Fruit fly (Drosophila melanogaster): Measurements from ENCODE around the gene CG13073.
A peak's percentile ranks its signal among the peaks of the same experiment; 100 is the strongest.

The CG13073 gene

dm6 chr3L:16203236-16203635 lies 13.9 kb downstream of the CG13073 start (continued):
- TF ChIP-seq CG3065 (GFP tag; optimal IDR thresholded peaks at IDR 0.05) = peak; percentile 3
- no peak for TF ChIP-seq CG2199 (GFP tag; IDR thresholded peaks at IDR 0.05)
- no peak; the same call in 1 of the 2 replicates for TF ChIP-seq GATAe (GFP tag; conservative IDR thresholded peaks at IDR 0.05)
- TF ChIP-seq ac (GFP tag; optimal IDR thresholded peaks at IDR 0.05) = no peak
- TF ChIP-seq CG8089 (GFP tag; optimal IDR thresholded peaks at IDR 0.05) = peak; percentile 32
- TF ChIP-seq gro (GFP tag; optimal IDR thresholded peaks at IDR 0.05) = peak; percentile 91
- peak; percentile 50 for TF ChIP-seq CHES-1-like (GFP tag; optimal IDR thresholded peaks at IDR 0.05)
- peak; percentile 40 for TF ChIP-seq luna (GFP tag; optimal IDR thresholded peaks at IDR 0.05)
- TF ChIP-seq CG2116 (GFP tag; optimal IDR thresholded peaks at IDR 0.05) = no peak
- TF ChIP-seq HLH4C (GFP tag; IDR thresholded peaks at IDR 0.05; ENCODE audit: partially characterized antibody) = no peak
- no peak for TF ChIP-seq Tbp (GFP tag; optimal IDR thresholded peaks at IDR 0.05)
- TF ChIP-seq CG10431 (GFP tag; optimal IDR thresholded peaks at IDR 0.05) = no peak
- peak; percentile 53; the same call in 2 of the 3 replicates for TF ChIP-seq croc (GFP tag; conservative IDR thresholded peaks at IDR 0.05)
- TF ChIP-seq HHEX (GFP tag; optimal IDR thresholded peaks at IDR 0.05) = peak; percentile 87
- peak; percentile 65 for TF ChIP-seq repo (GFP tag; optimal IDR thresholded peaks at IDR 0.05)
- peak; percentile 59 for TF ChIP-seq CG8281 (tag; optimal IDR thresholded peaks at IDR 0.05)
- peak; percentile 77 for TF ChIP-seq Oaz (GFP tag; IDR thresholded peaks at IDR 0.05)
- TF ChIP-seq Abd-B (GFP tag; optimal IDR thresholded peaks at IDR 0.05) = peak; percentile 81
- peak; percentile 81 for TF ChIP-seq zfh2 (GFP tag; optimal IDR thresholded peaks at IDR 0.05)
- no peak for TF ChIP-seq pros (GFP tag; optimal IDR thresholded peaks at IDR 0.05)
- TF ChIP-seq jing (GFP tag; optimal IDR thresholded peaks at IDR 0.05) = peak; percentile 28
- peak; percentile 86 for TF ChIP-seq CG10366 (GFP tag; IDR thresholded peaks at IDR 0.05)
- no peak for TF ChIP-seq CG10321 (GFP tag; IDR thresholded peaks at IDR 0.05)
- TF ChIP-seq CG14667 (GFP tag; IDR thresholded peaks at IDR 0.05) = peak; percentile 72
- TF ChIP-seq ewg (GFP tag; optimal IDR thresholded peaks at IDR 0.05) = peak; percentile 46
- TF ChIP-seq D19B (GFP tag; optimal IDR thresholded peaks at IDR 0.05) = peak; percentile 75
- TF ChIP-seq cad (GFP tag; optimal IDR thresholded peaks at IDR 0.05) = no peak
- TF ChIP-seq pho (GFP tag; optimal IDR thresholded peaks at IDR 0.05) = peak; percentile 77
- peak; percentile 74 for TF ChIP-seq klu (GFP tag; IDR thresholded peaks at IDR 0.05)
- no peak for TF ChIP-seq bigmax (GFP tag; optimal IDR thresholded peaks at IDR 0.05)
- TF ChIP-seq Ptx1 (GFP tag; IDR thresholded peaks at IDR 0.05) = peak; percentile 84
- TF ChIP-seq her (GFP tag; optimal IDR thresholded peaks at IDR 0.05) = peak; percentile 68
- peak; percentile 84 for TF ChIP-seq CG18476 (GFP tag; optimal IDR thresholded peaks at IDR 0.05)
- peak; percentile 81 for TF ChIP-seq CG13424 (tag; optimal IDR thresholded peaks at IDR 0.05)
- TF ChIP-seq CG34376 (GFP tag; optimal IDR thresholded peaks at IDR 0.05) = peak; percentile 5
- peak; percentile 74 for TF ChIP-seq bab2 (GFP tag; optimal IDR thresholded peaks at IDR 0.05)
- TF ChIP-seq Spps (tag; optimal IDR thresholded peaks at IDR 0.05) = no peak
- TF ChIP-seq CG18262 (tag; optimal IDR thresholded peaks at IDR 0.05) = peak; percentile 53
- peak; percentile 61; the same call in 1 of the 2 replicates for TF ChIP-seq Nf-YA (GFP tag; IDR thresholded peaks at IDR 0.05)
- peak; percentile 16 for TF ChIP-seq CG5180 (GFP tag; optimal IDR thresholded peaks at IDR 0.05)
- peak; percentile 16 for TF ChIP-seq oc (tag; optimal IDR thresholded peaks at IDR 0.05)
- no peak for TF ChIP-seq ato (GFP tag; IDR thresholded peaks at IDR 0.05; ENCODE audit: partially characterized antibody)
- peak; percentile 75 for TF ChIP-seq kay (GFP tag; optimal IDR thresholded peaks at IDR 0.05)
- no peak for TF ChIP-seq hbn (GFP tag; IDR thresholded peaks at IDR 0.05; ENCODE audit: partially characterized antibody)
- peak; percentile 61 for TF ChIP-seq Chrac-16 (GFP tag; optimal IDR thresholded peaks at IDR 0.05)
- 0 out of 3 replicates have a peak, but pooled peaks have one; percentile 62 for TF ChIP-seq jigr1 (GFP tag; IDR thresholded peaks at IDR 0.05)
- no peak; the same call in 1 of the 2 replicates for TF ChIP-seq CG11247 (GFP tag; IDR thresholded peaks at IDR 0.05)
- TF ChIP-seq B-H1 (GFP tag; IDR thresholded peaks at IDR 0.05) = peak; percentile 81
- peak; percentile 90 for TF ChIP-seq lmd (GFP tag; IDR thresholded peaks at IDR 0.05)
- peak; percentile 47; the same call in 1 of the 2 replicates for TF ChIP-seq ssp (GFP tag; IDR thresholded peaks at IDR 0.05)
- no peak for TF ChIP-seq Doc3 (GFP tag; IDR thresholded peaks at IDR 0.05; ENCODE audit: partially characterized antibody)

Measured in whole organism, embryonic.